Worm (Caenorhabditis elegans): ENCODE data around the gene dkf-2.

dkf-2 gene

DNA sequence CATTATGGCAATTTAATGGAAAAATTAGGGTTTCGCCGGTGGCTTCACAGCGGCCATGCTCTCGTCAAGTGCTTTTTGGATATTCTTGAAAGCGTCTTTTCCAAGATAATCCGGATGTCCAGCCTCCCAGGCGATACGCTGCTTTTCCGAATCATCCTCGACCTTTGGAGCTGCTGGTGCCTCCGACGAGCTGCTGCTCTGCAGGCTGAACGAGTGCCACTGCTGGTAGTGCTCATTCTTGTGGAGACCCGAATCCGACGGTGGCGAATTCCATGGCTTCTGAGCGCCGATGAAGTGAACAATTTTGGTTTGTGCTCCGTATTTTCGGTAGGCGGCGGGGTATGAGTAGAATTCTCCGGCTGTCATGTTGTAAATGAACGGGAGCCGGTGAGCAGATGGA lies 2.2 kb upstream of the dkf-2 start:
- TF ChIP-seq hlh-1 (tag; optimal IDR thresholded peaks at IDR 0.05) (no peak), nhr-12 (tag; optimal IDR thresholded peaks at IDR 0.05) (no peak), snpc-4 (tag; optimal IDR thresholded peaks at IDR 0.05) (no peak), mab-5 (tag; optimal IDR thresholded peaks at IDR 0.05) (no peak), elt-1 (tag; optimal IDR thresholded peaks at IDR 0.05; ENCODE audit: borderline replicate concordance, insufficient read depth) (no peak)

DNA sequence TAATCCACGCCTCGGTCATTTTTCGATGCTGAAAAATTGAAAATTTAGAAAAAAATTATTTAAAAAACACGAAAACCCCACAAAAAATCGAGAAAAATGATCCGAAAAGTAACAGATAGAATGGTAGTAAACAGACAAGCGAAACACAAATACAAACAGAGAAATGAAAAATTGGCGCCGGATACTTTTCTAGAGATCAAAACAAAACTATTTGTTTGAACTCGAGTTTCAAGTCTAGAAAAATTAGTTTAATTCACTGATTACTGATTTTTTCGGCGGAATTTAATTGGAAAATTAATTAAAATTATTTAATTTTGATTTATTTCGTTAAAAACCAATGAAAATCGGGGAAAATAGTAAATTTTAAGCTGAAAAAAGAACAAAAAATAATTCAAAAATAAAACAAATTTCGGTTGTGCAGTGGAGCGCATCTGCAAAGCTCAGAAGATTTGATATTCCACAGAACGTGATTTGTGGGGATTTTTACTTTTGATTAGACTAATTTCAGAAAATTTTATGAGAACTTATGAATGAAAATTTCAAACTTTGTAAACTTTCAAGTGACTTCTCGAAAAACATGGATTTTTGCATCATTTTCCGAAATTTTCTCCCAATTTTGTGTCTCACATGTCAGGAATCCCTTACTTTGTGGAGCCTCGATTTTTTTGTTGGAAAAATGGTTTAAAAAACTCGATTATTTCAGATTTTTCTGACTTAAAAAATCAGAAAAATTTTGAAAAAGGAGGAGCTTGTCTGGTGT lies 1.0 kb upstream of the dkf-2 start, which contains the start of gene gyg-2:
Gene gyg-2 (minus strand): TSS at position 28 of the 760 bp plus-strand sequence.
- TF ChIP-seq pha-4 (tag; optimal IDR thresholded peaks at IDR 0.05) (no peak), unc-62 (GFP tag; optimal IDR thresholded peaks at IDR 0.05) (no peak), elt-1 (tag; optimal IDR thresholded peaks at IDR 0.05; ENCODE audit: borderline replicate concordance, insufficient read depth) (no peak), unc-120 (tag; optimal IDR thresholded peaks at IDR 0.05; ENCODE audit: poor library complexity, severe bottlenecking) (no peak), nhr-12 (tag; optimal IDR thresholded peaks at IDR 0.05) (no peak), ztf-11 (tag; optimal IDR thresholded peaks at IDR 0.05) (no peak), bed-3 (GFP tag; optimal IDR thresholded peaks at IDR 0.05) (no peak), ces-1 (GFP tag; optimal IDR thresholded peaks at IDR 0.05) (no peak), mls-2 (tag; optimal IDR thresholded peaks at IDR 0.05) (no peak), mab-5 (tag; optimal IDR thresholded peaks at IDR 0.05) (no peak), tbx-8 (GFP tag; optimal IDR thresholded peaks at IDR 0.05) (no peak), lin-13 (tag; optimal IDR thresholded peaks at IDR 0.05) (no peak)

DNA sequence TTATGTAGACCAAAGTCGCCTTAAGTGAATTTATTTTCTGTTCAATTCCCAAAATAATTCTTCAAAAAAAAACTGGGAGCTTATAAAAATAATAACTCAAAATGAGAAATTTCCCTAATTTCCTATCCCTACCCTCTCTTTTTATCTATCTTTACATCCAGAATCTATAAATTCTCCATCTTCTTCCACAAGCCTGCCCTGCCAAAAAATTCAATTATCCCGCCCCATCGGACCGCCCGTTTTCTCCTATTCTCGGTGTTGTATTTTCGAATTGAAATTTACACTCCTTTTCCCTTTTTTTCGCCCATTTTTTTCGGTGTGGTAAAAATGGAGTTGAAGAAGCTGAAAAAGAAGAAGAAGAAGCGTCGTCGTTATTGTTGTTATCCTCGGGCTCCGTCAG lies 2.1 kb downstream of the dkf-2 start:
- TF ChIP-seq ceh-43 (GFP tag; optimal IDR thresholded peaks at IDR 0.05) = no peak
- peak; percentile 84 for TF ChIP-seq ces-1 (GFP tag; optimal IDR thresholded peaks at IDR 0.05)

DNA sequence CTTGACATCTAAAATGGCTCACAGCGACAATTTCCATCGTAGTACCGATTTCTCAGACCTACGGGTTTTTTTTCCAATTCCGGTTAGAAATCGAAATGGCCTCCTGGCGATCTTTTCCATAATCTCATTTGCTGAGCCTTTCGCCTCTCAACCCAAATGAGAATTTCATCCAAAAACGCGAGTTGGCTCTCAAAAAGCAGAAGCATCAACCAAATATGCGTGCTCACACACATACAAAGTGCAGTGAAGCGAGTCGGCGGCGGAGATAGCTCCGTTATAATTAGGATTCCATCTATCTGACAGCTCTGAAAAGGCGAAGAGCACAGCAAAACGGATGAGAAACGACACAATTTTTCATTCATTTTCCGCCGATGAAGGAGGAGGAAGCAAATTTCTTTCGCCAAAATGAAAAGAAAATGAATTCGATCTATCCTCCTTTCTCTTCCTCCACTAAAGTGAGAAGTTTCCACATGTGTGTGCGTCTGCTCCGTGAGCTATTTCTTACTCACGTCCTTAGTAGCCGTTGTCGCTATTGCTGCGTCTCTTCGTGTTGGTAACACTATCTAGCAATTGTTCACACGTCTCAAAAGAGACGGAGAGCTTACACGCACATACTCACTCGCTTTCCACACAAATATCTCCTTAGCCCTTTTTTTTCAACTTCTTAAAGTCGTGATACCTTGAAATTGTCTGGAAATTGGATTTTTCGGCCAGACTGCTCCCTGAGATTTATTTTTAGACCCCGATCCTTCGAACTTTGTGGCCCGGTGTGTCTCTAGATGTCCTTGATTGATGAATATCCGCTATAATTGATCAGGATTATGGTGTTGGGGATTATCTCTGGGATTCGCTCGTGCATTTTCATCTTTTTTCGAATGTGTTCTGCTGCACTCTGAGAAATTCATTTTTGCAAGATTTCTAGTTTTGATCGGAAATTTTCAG lies 4.9 kb downstream of the dkf-2 start:
- TF ChIP-seq sem-2 (GFP tag; optimal IDR thresholded peaks at IDR 0.05) (no peak), ces-1 (GFP tag; optimal IDR thresholded peaks at IDR 0.05) (peak; percentile 59), unc-39 (tag; optimal IDR thresholded peaks at IDR 0.05) (no peak), drap-1 (GFP tag; optimal IDR thresholded peaks at IDR 0.05) (peak; percentile 19), ceh-39 (tag; optimal IDR thresholded peaks at IDR 0.05) (no peak), unc-62 (GFP tag; optimal IDR thresholded peaks at IDR 0.05) (peak; percentile 2), nhr-28 (tag; optimal IDR thresholded peaks at IDR 0.05) (no peak), unc-120 (tag; optimal IDR thresholded peaks at IDR 0.05; ENCODE audit: poor library complexity, severe bottlenecking) (no peak), sptf-1 (tag; optimal IDR thresholded peaks at IDR 0.05) (no peak), zip-8 (tag; optimal IDR thresholded peaks at IDR 0.05) (no peak), ham-2 (GFP tag; optimal IDR thresholded peaks at IDR 0.05) (no peak), lsy-2 (tag; optimal IDR thresholded peaks at IDR 0.05) (no peak), bed-3 (GFP tag; optimal IDR thresholded peaks at IDR 0.05) (no peak), nhr-76 (tag; optimal IDR thresholded peaks at IDR 0.05) (no peak), lin-13 (tag; optimal IDR thresholded peaks at IDR 0.05) (no peak), mab-5 (tag; optimal IDR thresholded peaks at IDR 0.05) (no peak), flh-1 (GFP tag; optimal IDR thresholded peaks at IDR 0.05) (no peak)

DNA sequence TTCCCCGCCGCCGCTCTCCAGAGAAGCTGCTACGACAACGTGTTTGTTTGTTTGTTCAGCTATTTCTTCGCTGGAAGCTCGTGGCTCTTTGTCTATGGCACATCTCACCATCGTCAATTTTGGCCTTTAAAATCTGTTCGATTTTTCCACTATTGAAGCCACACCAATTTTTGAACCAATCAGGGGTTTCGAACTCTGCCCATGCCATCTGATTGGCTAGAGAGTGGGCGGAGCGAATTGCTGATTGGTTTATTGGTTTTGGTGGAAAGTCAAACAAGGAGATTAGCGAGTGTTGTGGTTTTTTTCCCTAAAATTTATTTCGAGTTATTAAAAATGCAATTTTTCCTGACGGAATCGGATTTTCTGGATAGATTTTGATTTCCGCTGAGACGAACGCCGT lies 8.7 kb downstream of the dkf-2 start:
- TF ChIP-seq bed-3 (GFP tag; optimal IDR thresholded peaks at IDR 0.05) (no peak), lsy-2 (tag; optimal IDR thresholded peaks at IDR 0.05) (no peak), elt-3 (tag; optimal IDR thresholded peaks at IDR 0.05) (no peak), ham-2 (GFP tag; optimal IDR thresholded peaks at IDR 0.05) (no peak), nhr-28 (tag; optimal IDR thresholded peaks at IDR 0.05) (no peak), unc-120 (tag; optimal IDR thresholded peaks at IDR 0.05; ENCODE audit: poor library complexity, severe bottlenecking) (no peak), nhr-76 (tag; optimal IDR thresholded peaks at IDR 0.05) (no peak), pha-4 (tag; optimal IDR thresholded peaks at IDR 0.05) (no peak), sptf-1 (tag; optimal IDR thresholded peaks at IDR 0.05) (no peak), sem-2 (GFP tag; optimal IDR thresholded peaks at IDR 0.05) (no peak), ceh-43 (GFP tag; optimal IDR thresholded peaks at IDR 0.05) (no peak), zip-8 (tag; optimal IDR thresholded peaks at IDR 0.05) (no peak)
